Worm (Caenorhabditis elegans) whole organism, L4 larva: ENCODE results near the gene sra-7.

ENCODE experiments used
- F10B5.3 ChIP-seq: sonication (generic microtip); optimal IDR thresholded peaks from 2 replicates; lab custom pipeline; 2016; ENCODE audit warnings: mild to moderate bottlenecking, missing genetic modification characterization, missing compliant biosample characterization
- F49E8.2 ChIP-seq: sonication (generic microtip); optimal IDR thresholded peaks from 2 replicates; lab custom pipeline; 2016; ENCODE audit warnings: missing compliant biosample characterization, mild to moderate bottlenecking, missing genetic modification characterization, borderline replicate concordance
- T20F7.1 ChIP-seq: fragments of 200-800 bp; sonication (Bioruptor generic); optimal IDR thresholded peaks from 2 replicates; lab custom pipeline; 2018; ENCODE audit warnings: mild to moderate bottlenecking, missing genetic modification characterization, missing compliant biosample characterization
- Y5F2A.4 ChIP-seq: fragments of 200-800 bp; sonication (Bioruptor generic); optimal IDR thresholded peaks from 2 replicates; lab custom pipeline; 2018; ENCODE audit warnings: mild to moderate bottlenecking, missing genetic modification characterization, missing compliant biosample characterization
- aha-1 ChIP-seq: fragments of 150-350 bp; peaks from one replicate; lab custom pipeline; 2014; ENCODE audit warnings: missing biosample characterization, missing genetic modification characterization
- attf-4 ChIP-seq: sonication (generic microtip); optimal IDR thresholded peaks from 3 replicates; lab custom pipeline; 2017; ENCODE audit warnings: missing biosample characterization, missing genetic modification characterization
- ceh-28 ChIP-seq: fragments of 150-350 bp; optimal IDR thresholded peaks from 2 replicates; lab custom pipeline; 2014; ENCODE audit warnings: missing biosample characterization, missing genetic modification reagents, missing genetic modification characterization
- ceh-82 ChIP-seq: sonication (generic microtip); optimal IDR thresholded peaks from 2 replicates; lab custom pipeline; 2017; ENCODE audit warnings: missing biosample characterization, missing genetic modification characterization
- cey-2 ChIP-seq: sonication (generic microtip); optimal IDR thresholded peaks from 3 replicates; lab custom pipeline; 2017; ENCODE audit warnings: missing genetic modification characterization, mild to moderate bottlenecking, missing compliant biosample characterization, antibody characterized with exemption, borderline replicate concordance; ENCODE audit not compliant: insufficient read depth
- ctbp-1 ChIP-seq: fragments of 200-800 bp; sonication (Bioruptor generic); IDR thresholded peaks from 2 replicates; pipeline ENCODE4 v1.3.6; 2022; ENCODE audit warnings: missing genetic modification reagents, missing genetic modification characterization, missing compliant biosample characterization
- daf-16 ChIP-seq, 3 experiments: sonication (generic microtip); optimal IDR thresholded peaks; 2 replicates each; lab custom pipeline; 2016 to 2017; ENCODE audit warnings: missing genetic modification characterization in 3 of 3, missing genetic modification reagents in 3 of 3, mild to moderate bottlenecking in 2 of 3, missing compliant biosample characterization in 2 of 3, missing biosample characterization in 1 of 3, moderate library complexity in 1 of 3
- daf-19 ChIP-seq: fragments of 200-800 bp; sonication (Bioruptor generic); conservative IDR thresholded peaks from 2 replicates; pipeline ENCODE4 v1.3.6; 2022; ENCODE audit warnings: missing genetic modification characterization, missing compliant biosample characterization
- dmd-8 ChIP-seq: fragments of 200-800 bp; sonication (Bioruptor generic); IDR thresholded peaks from 2 replicates; pipeline ENCODE4 v1.3.6; 2022; ENCODE audit warnings: missing genetic modification characterization, missing compliant biosample characterization
- dmd-9 ChIP-seq: fragments of 200-800 bp; sonication (Bioruptor generic); IDR thresholded peaks from 2 replicates; pipeline ENCODE4 v1.3.6; 2022; ENCODE audit warnings: missing genetic modification reagents, missing genetic modification characterization, missing compliant biosample characterization
- fos-1 ChIP-seq: fragments of 150-350 bp; optimal IDR thresholded peaks from 2 replicates; lab custom pipeline; 2014; ENCODE audit warnings: missing biosample characterization, missing genetic modification characterization
- gei-8 ChIP-seq: fragments of 200-800 bp; sonication (Bioruptor generic); optimal IDR thresholded peaks from 2 replicates; lab custom pipeline; 2018; ENCODE audit warnings: mild to moderate bottlenecking, missing genetic modification characterization, missing compliant biosample characterization
- hlh-11 ChIP-seq: fragments of 200-800 bp; sonication (Bioruptor generic); optimal IDR thresholded peaks from 2 replicates; lab custom pipeline; 2018; ENCODE audit warnings: mild to moderate bottlenecking, missing genetic modification characterization, missing compliant biosample characterization
- lim-7 ChIP-seq: fragments of 200-800 bp; sonication (Bioruptor generic); IDR thresholded peaks from 2 replicates; pipeline ENCODE4 v1.3.6; 2022; ENCODE audit warnings: missing genetic modification characterization, missing compliant biosample characterization
- lin-13 ChIP-seq: fragments of 150-350 bp; optimal IDR thresholded peaks from 2 replicates; lab custom pipeline; 2014; ENCODE audit warnings: missing biosample characterization, missing genetic modification reagents, missing genetic modification characterization
- lin-15B ChIP-seq: fragments of 150-350 bp; sonication (generic microtip); optimal IDR thresholded peaks from 3 replicates; lab custom pipeline; 2014; ENCODE audit warnings: missing biosample characterization, missing genetic modification characterization
- lin-29 ChIP-seq: fragments of 200-800 bp; sonication (Bioruptor generic); IDR thresholded peaks from 2 replicates; pipeline ENCODE4 v1.3.6; 2022; ENCODE audit warnings: missing genetic modification reagents, missing genetic modification characterization, missing compliant biosample characterization
- madf-5 ChIP-seq, 2 experiments: fragments of 200-800 bp; sonication (Bioruptor generic); IDR thresholded peaks; 2 replicates each; pipeline ENCODE4 v1.3.6; 2022; ENCODE audit warnings: missing compliant biosample characterization in 2 of 2, missing genetic modification characterization in 2 of 2
- madf-9 ChIP-seq: fragments of 200-800 bp; sonication (Bioruptor generic); conservative IDR thresholded peaks from 2 replicates; pipeline ENCODE4 v1.3.6; 2022; ENCODE audit warnings: missing genetic modification reagents, missing genetic modification characterization, missing compliant biosample characterization
- mdt-29 ChIP-seq: fragments of 200-800 bp; sonication (Bioruptor generic); IDR thresholded peaks from 2 replicates; pipeline ENCODE4 v1.3.6; 2022; ENCODE audit warnings: missing genetic modification reagents, missing genetic modification characterization, missing compliant biosample characterization
- mxl-2 ChIP-seq: fragments of 200-800 bp; sonication (Bioruptor generic); conservative IDR thresholded peaks from 2 replicates; pipeline ENCODE4 v1.3.6; 2022; ENCODE audit warnings: missing genetic modification reagents, missing genetic modification characterization, missing compliant biosample characterization
- nhr-10 ChIP-seq: fragments of 150-350 bp; optimal IDR thresholded peaks from 2 replicates; lab custom pipeline; 2014; ENCODE audit warnings: missing biosample characterization, missing genetic modification characterization
- nhr-237 ChIP-seq: sonication (generic microtip); optimal IDR thresholded peaks from 2 replicates; lab custom pipeline; 2017; ENCODE audit warnings: missing biosample characterization, missing genetic modification characterization
- nhr-6 ChIP-seq: fragments of 150-350 bp; optimal IDR thresholded peaks from 2 replicates; lab custom pipeline; 2014; ENCODE audit warnings: missing biosample characterization, missing genetic modification characterization
- nhr-77 ChIP-seq: fragments of 150-350 bp; optimal IDR thresholded peaks from 2 replicates; lab custom pipeline; 2014; ENCODE audit warnings: missing biosample characterization, missing genetic modification characterization
- pha-4 ChIP-seq, 2 experiments: fragments of 150-350 bp in 1 of 2; fragments of 200-800 bp in 1 of 2; sonication (Bioruptor generic) in 1 of 2; IDR thresholded peaks in 1 of 2; optimal IDR thresholded peaks in 1 of 2; 2 replicates each; pipeline versions ENCODE4 v1.3.6 to Lab custom; 2014 to 2022; ENCODE audit warnings: missing genetic modification characterization in 2 of 2, missing genetic modification reagents in 2 of 2, missing biosample characterization in 1 of 2, missing compliant biosample characterization in 1 of 2
- pqm-1 ChIP-seq: sonication (generic microtip); optimal IDR thresholded peaks from 2 replicates; lab custom pipeline; 2017; ENCODE audit warnings: missing biosample characterization, missing genetic modification characterization
- saeg-2 ChIP-seq: fragments of 200-800 bp; sonication (Bioruptor generic); IDR thresholded peaks from 2 replicates; pipeline ENCODE4 v1.3.6; 2022; ENCODE audit warnings: missing genetic modification reagents, missing genetic modification characterization, missing compliant biosample characterization
- sdz-12 ChIP-seq: fragments of 200-800 bp; sonication (Bioruptor generic); optimal IDR thresholded peaks from 2 replicates; lab custom pipeline; 2018; ENCODE audit warnings: mild to moderate bottlenecking, missing genetic modification characterization, missing compliant biosample characterization
- set-16 ChIP-seq: fragments of 200-800 bp; sonication (Bioruptor generic); IDR thresholded peaks from 2 replicates; pipeline ENCODE4 v1.3.6; 2022; ENCODE audit warnings: missing genetic modification reagents, missing genetic modification characterization, missing compliant biosample characterization
- snpc-1.2 ChIP-seq: fragments of 200-800 bp; sonication (Bioruptor generic); IDR thresholded peaks from 2 replicates; pipeline ENCODE4 v1.3.6; 2022; ENCODE audit warnings: missing genetic modification reagents, missing genetic modification characterization, missing compliant biosample characterization
- snpc-4 ChIP-seq: fragments of 150-350 bp; optimal IDR thresholded peaks from 2 replicates; lab custom pipeline; 2014; ENCODE audit warnings: missing biosample characterization, missing genetic modification characterization
- unc-62 ChIP-seq, 3 experiments: fragments of 150-350 bp in 1 of 3; sonication (generic microtip); optimal IDR thresholded peaks in 2 of 3; peaks in 1 of 3; 1 replicate in 1 of 3; 2 replicates in 2 of 3; lab custom pipeline; 2014 to 2017; ENCODE audit warnings: missing biosample characterization in 3 of 3, missing genetic modification characterization in 3 of 3, missing genetic modification reagents in 3 of 3, missing genotype in 1 of 3
- ztf-7 ChIP-seq: fragments of 150-350 bp; optimal IDR thresholded peaks from 2 replicates; lab custom pipeline; 2014; ENCODE audit warnings: missing biosample characterization, missing genetic modification characterization

sra-7 gene

ce11 chrII:9501955-9502354 lies 42.5 kb upstream of the sra-7 start (continued):
- TF ChIP-seq nhr-10 (tag; lab: Kevin White, UChicago) (peak; percentile 60), daf-19 (GFP tag; lab: Robert Waterston, UW) (no peak), madf-9 (GFP tag; lab: Robert Waterston, UW) (no peak), ceh-82 (tag; lab: Kevin White, UChicago) (no peak), F10B5.3 (tag; lab: Kevin White, UChicago) (no peak), nhr-77 (tag; lab: Kevin White, UChicago) (peak; percentile 68), attf-4 (no peak), cey-2 (tag; lab: Kevin White, UChicago) (no peak), nhr-6 (tag; lab: Kevin White, UChicago) (peak; percentile 91), lin-29 (no peak), dmd-9 (GFP tag; lab: Robert Waterston, UW) (no peak), nhr-237 (tag; lab: Kevin White, UChicago) (no peak), fos-1 (tag; lab: Kevin White, UChicago) (no peak), sdz-12 (no peak), aha-1 (peak; percentile 35), gei-8 (GFP tag; lab: Kevin White, UChicago) (no peak), T20F7.1 (GFP tag; lab: Kevin White, UChicago) (peak; percentile 12)

ce11 chrII:9507181-9507580 lies 37.3 kb upstream of the sra-7 start, which contains the start of gene gcy-3:
TSS of gene gcy-3 (minus strand) at chrII:9507281.
- peak in 1 of 2 experiments; percentile 35 for TF ChIP-seq unc-62 (GFP tag; optimal IDR thresholded peaks at IDR 0.05 in 1 of 2; lab: Kevin White, UChicago)
- no peak for TF ChIP-seq unc-62 (tag; optimal IDR thresholded peaks at IDR 0.05; lab: Kevin White, UChicago)
- no peak for TF ChIP-seq ctbp-1

- TF ChIP-seq lim-7 (GFP tag; lab: Robert Waterston, UW) (no peak), pha-4 (GFP tag; IDR thresholded peaks at IDR 0.05; lab: Robert Waterston, UW) (no peak), pha-4 (tag; optimal IDR thresholded peaks at IDR 0.05; lab: Kevin White, UChicago) (no peak), nhr-77 (tag; lab: Kevin White, UChicago) (no peak), mdt-29 (GFP tag; lab: Robert Waterston, UW) (no peak), aha-1 (no peak), daf-16 (GFP tag; optimal IDR thresholded peaks at IDR 0.05; lab: Kevin White, UChicago) (no peak), daf-16 (tag; optimal IDR thresholded peaks at IDR 0.05; lab: Kevin White, UChicago) (no peak), madf-5 (GFP tag; IDR thresholded peaks at IDR 0.05; lab: Robert Waterston, UW) (no peak), ceh-28 (tag; lab: Kevin White, UChicago) (no peak), lin-15B (tag; lab: Kevin White, UChicago) (no peak), F49E8.2 (tag; lab: Kevin White, UChicago) (no peak)
Observed at ce11 chrII:9516836-9517235, 27.6 kb upstream of the sra-7 start, which contains the start of gene gcy-1. TSS of gene gcy-1 (minus strand) at chrII:9516936.

ce11 chrII:9518781-9519180 lies 25.7 kb upstream of the sra-7 start, which contains the start of the genes sfxn-1.1 and AH6.3:
TSS of gene sfxn-1.1 (minus strand) at chrII:9518881.
TSS of gene AH6.3 (plus strand) at chrII:9519055.
- TF ChIP-seq mdt-29 (GFP tag; lab: Robert Waterston, UW), result no peak
- no peak for TF ChIP-seq dmd-8 (GFP tag; lab: Robert Waterston, UW)
- no peak for TF ChIP-seq attf-4
- no peak for TF ChIP-seq snpc-1.2
- TF ChIP-seq Y5F2A.4, result no peak
- TF ChIP-seq fos-1 (tag; lab: Kevin White, UChicago), result no peak
- no peak for TF ChIP-seq saeg-2
- no peak for TF ChIP-seq pqm-1 (tag; lab: Kevin White, UChicago)
- TF ChIP-seq ctbp-1, result no peak
- TF ChIP-seq snpc-4 (tag; lab: Kevin White, UChicago), result no peak
- TF ChIP-seq hlh-11 (tag; lab: Kevin White, UChicago), result no peak
- TF ChIP-seq ztf-7 (tag; lab: Kevin White, UChicago), result no peak
- TF ChIP-seq set-16 (GFP tag; lab: Robert Waterston, UW), result no peak
- TF ChIP-seq mxl-2 (GFP tag; lab: Robert Waterston, UW), result no peak
- no peak for TF ChIP-seq ceh-82 (tag; lab: Kevin White, UChicago)
- no peak for TF ChIP-seq lin-13
